Fruit fly (Drosophila melanogaster): ENCODE data around the gene CG14089.

CG14089 gene

dm6 chr3L:19236554-19236953, 44.0 kb downstream of the CG14089 start:
- TF ChIP-seq CG8478 (optimal IDR thresholded peaks at IDR 0.05) (no peak), CTCF (optimal IDR thresholded peaks at IDR 0.05) (no peak)

DNA sequence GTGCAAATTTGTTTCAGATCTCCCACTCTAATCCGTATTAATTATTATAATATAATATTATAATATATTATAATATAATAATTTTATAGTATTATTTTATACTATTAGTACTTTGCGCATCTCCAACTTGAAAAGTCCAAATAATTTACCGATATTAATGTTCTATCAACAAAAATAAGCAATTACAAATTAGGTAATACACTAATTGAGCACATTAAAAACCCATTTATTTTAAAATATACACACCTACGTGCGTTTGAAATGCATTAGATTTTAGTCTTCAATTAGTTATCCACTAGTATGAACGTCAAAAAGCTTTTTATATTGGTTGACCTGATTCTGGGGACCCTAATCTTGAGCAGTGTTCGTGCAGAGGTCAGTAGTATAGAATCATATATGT, 44.5 kb downstream of the CG14089 start, which contains the start of gene CG33647:
Gene CG33647 (plus strand): TSS at position 301 of the 400 bp plus-strand sequence.
- TF ChIP-seq CG8478 (optimal IDR thresholded peaks at IDR 0.05) (no peak), CTCF (optimal IDR thresholded peaks at IDR 0.05) (no peak)

dm6 chr3L:19234922-19235702, 45.5 kb downstream of the CG14089 start, which contains the start of gene fz2:
TSS of gene fz2 (minus strand) at chr3L:19235373.
- TF ChIP-seq CTCF (optimal IDR thresholded peaks at IDR 0.05) (no peak), CG8478 (optimal IDR thresholded peaks at IDR 0.05) (no peak)

dm6 chr3L:19233798-19234781, 46.5 kb downstream of the CG14089 start:
- TF ChIP-seq CG8478 (optimal IDR thresholded peaks at IDR 0.05) (no peak), CTCF (optimal IDR thresholded peaks at IDR 0.05) (no peak)

DNA sequence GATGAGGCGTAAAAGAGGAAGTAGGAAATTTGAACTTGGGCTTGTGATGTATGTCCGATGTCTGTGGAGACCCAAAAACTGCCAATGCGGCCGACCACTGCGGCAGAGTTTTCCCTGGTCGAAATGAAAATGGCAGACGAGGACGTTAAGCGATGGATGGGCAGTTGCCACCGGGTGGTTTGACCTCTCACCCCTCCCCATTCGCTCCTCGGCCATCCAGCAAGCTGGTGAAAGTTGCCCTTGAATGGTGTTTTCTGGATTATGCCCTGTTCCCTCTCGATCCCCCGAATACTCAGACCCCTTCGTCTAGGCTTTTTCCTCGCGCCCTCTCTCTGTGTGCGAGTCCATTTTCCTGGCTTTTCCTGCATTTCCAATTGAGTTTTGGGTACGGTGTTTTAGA, 49.0 kb downstream of the CG14089 start:
- TF ChIP-seq CTCF (optimal IDR thresholded peaks at IDR 0.05) (no peak), CG8478 (optimal IDR thresholded peaks at IDR 0.05) (no peak)

DNA sequence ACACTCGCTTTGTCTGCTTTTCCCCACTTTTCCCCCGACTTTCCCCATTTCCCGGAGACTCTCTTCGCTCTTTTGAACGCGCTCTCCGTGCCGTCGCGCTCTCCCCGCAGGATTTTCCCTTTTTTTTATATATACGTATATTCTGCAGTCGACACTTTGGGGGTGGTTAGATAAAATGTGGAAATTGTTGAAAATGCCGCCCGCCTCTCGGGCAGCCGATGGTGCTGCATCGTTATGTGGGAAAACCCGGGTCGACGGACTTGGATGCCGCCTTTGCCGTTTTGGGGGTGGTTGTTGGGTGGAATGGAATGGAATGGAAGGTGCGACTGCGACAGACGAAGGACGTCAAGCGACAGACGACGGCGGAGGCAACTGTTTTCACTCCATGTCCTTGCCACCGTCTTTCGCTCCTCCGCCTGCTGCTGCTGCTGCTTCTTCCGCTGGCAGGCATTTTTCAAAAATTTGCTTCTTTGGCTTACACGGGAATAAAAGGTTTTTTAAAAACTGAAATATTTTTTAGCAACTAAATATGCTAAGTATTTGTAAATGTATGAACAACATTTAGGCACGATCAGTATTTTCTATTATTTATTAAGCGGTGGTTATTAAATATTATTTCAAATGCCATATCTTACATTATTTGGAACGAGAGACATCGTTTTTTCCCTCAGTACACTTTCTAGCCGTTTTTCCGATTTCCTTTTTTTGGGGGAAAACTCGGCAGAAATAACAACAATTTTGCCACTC, 49.6 kb downstream of the CG14089 start:
- no peak for TF ChIP-seq CG8478 (optimal IDR thresholded peaks at IDR 0.05)
- no peak for TF ChIP-seq CTCF (optimal IDR thresholded peaks at IDR 0.05)

Measured in S2 (cell line).